Worm (Caenorhabditis elegans): ENCODE results near the gene F55G11.8.

F55G11.8 gene

ce11 chrIV:12965074-12965473 is 2.5 kb downstream of the F55G11.8 start, which contains the start of gene dod-22:
TSS of gene dod-22 (plus strand) at chrIV:12965374.
- TF ChIP-seq Y5F2A.4 (GFP tag; optimal IDR thresholded peaks at IDR 0.05) (no peak), pqm-1 (tag; optimal IDR thresholded peaks at IDR 0.05) (peak; percentile 29)

ce11 chrIV:12967303-12967702 is 4.7 kb downstream of the F55G11.8 start:
- TF ChIP-seq unc-62 (GFP tag; optimal IDR thresholded peaks at IDR 0.05 in 1 of 2): peak in 1 of 2 experiments; percentile 95
- TF ChIP-seq unc-62 (tag; optimal IDR thresholded peaks at IDR 0.05): no peak
- no peak for TF ChIP-seq hlh-30 (tag; optimal IDR thresholded peaks at IDR 0.05; ENCODE audit: insufficient read depth)

ce11 chrIV:12969141-12969540 is 6.5 kb downstream of the F55G11.8 start, which contains the start of gene F55G11.2:
TSS of gene F55G11.2 (minus strand) at chrIV:12969289.
- no peak for TF ChIP-seq mxl-2 (GFP tag; conservative IDR thresholded peaks at IDR 0.05)
- no peak for TF ChIP-seq nhr-28 (tag; optimal IDR thresholded peaks at IDR 0.05)
- no peak for TF ChIP-seq nhr-10 (tag; optimal IDR thresholded peaks at IDR 0.05)
- TF ChIP-seq nhr-6 (tag; optimal IDR thresholded peaks at IDR 0.05): no peak
- peak; percentile 56 for TF ChIP-seq pqm-1 (tag; optimal IDR thresholded peaks at IDR 0.05)
- no peak for TF ChIP-seq skn-1 (tag; optimal IDR thresholded peaks at IDR 0.05)
- TF ChIP-seq ctbp-1 (GFP tag; IDR thresholded peaks at IDR 0.05): no peak
- no peak for TF ChIP-seq nhr-11 (tag; optimal IDR thresholded peaks at IDR 0.05)
- no peak for TF ChIP-seq zag-1 (tag; optimal IDR thresholded peaks at IDR 0.05)
- TF ChIP-seq dmd-6 (GFP tag; IDR thresholded peaks at IDR 0.05): peak; percentile 74; the same call in 1 of the 2 replicates
- no peak for TF ChIP-seq snpc-1.2 (GFP tag; IDR thresholded peaks at IDR 0.05)
- no peak for TF ChIP-seq lin-29 (GFP tag; IDR thresholded peaks at IDR 0.05)
- no peak for TF ChIP-seq pha-4 (GFP tag; IDR thresholded peaks at IDR 0.05)
- TF ChIP-seq pha-4 (tag; optimal IDR thresholded peaks at IDR 0.05): no peak
- no peak for TF ChIP-seq egl-27 (tag; optimal IDR thresholded peaks at IDR 0.05)

ce11 chrIV:12971994-12972520 is 9.4 kb downstream of the F55G11.8 start:
- TF ChIP-seq dmd-6 (GFP tag; IDR thresholded peaks at IDR 0.05): peak; percentile 60
- no peak for TF ChIP-seq attf-4 (tag; optimal IDR thresholded peaks at IDR 0.05)
- no peak for TF ChIP-seq tag-97 (GFP tag; IDR thresholded peaks at IDR 0.05)
- no peak for TF ChIP-seq snpc-4 (tag; optimal IDR thresholded peaks at IDR 0.05)
- TF ChIP-seq Y75B8A.6 (GFP tag; IDR thresholded peaks at IDR 0.05): no peak
- no peak for TF ChIP-seq zfp-3 (GFP tag; conservative IDR thresholded peaks at IDR 0.05)
- TF ChIP-seq D1046.2 (GFP tag; IDR thresholded peaks at IDR 0.05): no peak
- TF ChIP-seq sdz-12 (GFP tag; optimal IDR thresholded peaks at IDR 0.05): no peak
- TF ChIP-seq hlh-11 (tag; optimal IDR thresholded peaks at IDR 0.05): peak; percentile 22
- TF ChIP-seq zip-11 (GFP tag; IDR thresholded peaks at IDR 0.05): no peak
- no peak for TF ChIP-seq nhr-48 (tag; optimal IDR thresholded peaks at IDR 0.05)
- TF ChIP-seq unc-62 (GFP tag; optimal IDR thresholded peaks at IDR 0.05 in 1 of 2): peak in 1 of 2 experiments; percentile 55
- no peak for TF ChIP-seq unc-62 (tag; optimal IDR thresholded peaks at IDR 0.05)
- TF ChIP-seq jun-1 (tag; optimal IDR thresholded peaks at IDR 0.05): no peak
- TF ChIP-seq lsy-2 (tag; optimal IDR thresholded peaks at IDR 0.05): no peak
- TF ChIP-seq ceh-32 (tag; optimal IDR thresholded peaks at IDR 0.05; ENCODE audit: poor library complexity): no peak
- no peak for TF ChIP-seq arid-1 (GFP tag; conservative IDR thresholded peaks at IDR 0.05)
- TF ChIP-seq ama-1 (optimal IDR thresholded peaks at IDR 0.05): no peak
- no peak for TF ChIP-seq ceh-62 (tag; optimal IDR thresholded peaks at IDR 0.05)
- TF ChIP-seq pqm-1 (tag; optimal IDR thresholded peaks at IDR 0.05): peak; percentile 25
- TF ChIP-seq F26F4.8 (GFP tag; conservative IDR thresholded peaks at IDR 0.05): no peak
- TF ChIP-seq fos-1 (tag; optimal IDR thresholded peaks at IDR 0.05): no peak
- TF ChIP-seq nhr-76 (tag; optimal IDR thresholded peaks at IDR 0.05): no peak

Data from whole organism, L4 larva.